Fruit fly (Drosophila melanogaster): ENCODE measurements around the gene CG9215.

The CG9215 gene

DNA sequence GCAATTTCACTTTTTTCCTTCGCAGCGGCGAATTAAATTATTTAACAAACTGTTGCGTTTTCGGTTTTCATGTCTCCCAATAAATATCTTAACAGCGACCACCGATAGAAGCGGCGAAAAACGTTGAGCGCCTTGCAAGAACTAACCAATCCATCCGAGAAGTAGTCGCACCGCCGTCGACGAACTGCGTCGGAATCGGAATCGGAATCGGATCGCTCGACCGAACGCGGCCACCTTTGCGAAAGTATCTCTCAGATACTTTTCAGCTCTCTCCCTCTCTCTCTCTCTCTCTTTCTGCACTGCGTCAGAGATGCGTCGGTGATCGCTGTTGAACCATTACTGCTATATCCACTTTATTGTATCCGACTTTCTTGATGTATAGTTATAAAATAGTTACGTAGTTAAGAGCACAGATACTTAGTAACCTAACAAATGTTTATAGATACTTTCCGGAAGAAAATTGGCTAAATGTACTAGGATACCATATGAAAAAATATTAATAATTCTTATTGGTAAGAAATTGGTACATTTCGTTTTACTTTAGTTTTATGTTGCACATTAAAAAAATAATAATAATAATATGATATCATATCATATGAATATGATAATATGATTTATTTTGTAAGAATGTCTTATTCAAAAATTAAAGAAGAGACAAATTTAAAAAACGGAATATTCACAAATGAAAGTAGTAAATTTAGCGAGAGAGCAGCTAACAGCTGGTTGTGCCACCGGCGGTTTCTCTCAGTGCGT is 11.0 kb upstream of the CG9215 start, which contains the start of gene Chsy (continued):
- TF ChIP-seq HLH4C (GFP tag; IDR thresholded peaks at IDR 0.05; ENCODE audit: partially characterized antibody), result no peak
- no peak for TF ChIP-seq gsb (GFP tag; IDR thresholded peaks at IDR 0.05)
- TF ChIP-seq CG2116 (GFP tag; optimal IDR thresholded peaks at IDR 0.05), result no peak
- TF ChIP-seq CG31224 (GFP tag; IDR thresholded peaks at IDR 0.05), result no peak
- TF ChIP-seq CG9727 (GFP tag; optimal IDR thresholded peaks at IDR 0.05), result no peak
- TF ChIP-seq ab (GFP tag; optimal IDR thresholded peaks at IDR 0.05), result no peak
- peak; percentile 93 for TF ChIP-seq zf30C (GFP tag; optimal IDR thresholded peaks at IDR 0.05)
- no peak for TF ChIP-seq CG15011 (GFP tag; optimal IDR thresholded peaks at IDR 0.05)
- no peak for TF ChIP-seq CG7271 (tag; optimal IDR thresholded peaks at IDR 0.05)
- TF ChIP-seq Xbp1 (GFP tag; optimal IDR thresholded peaks at IDR 0.05), result no peak
- TF ChIP-seq gcm2 (GFP tag; optimal IDR thresholded peaks at IDR 0.05), result no peak
- no peak for TF ChIP-seq pan (optimal IDR thresholded peaks at IDR 0.05)
- peak in 1 of 2 experiments; percentile 15 for TF ChIP-seq pan (GFP tag; optimal IDR thresholded peaks at IDR 0.05 in 1 of 2, IDR thresholded peaks at IDR 0.05 in 1 of 2)
- TF ChIP-seq Taf1 (GFP tag; IDR thresholded peaks at IDR 0.05), result no peak
- peak; percentile 78 for TF ChIP-seq Med (GFP tag)
- no peak for TF ChIP-seq Six4 (GFP tag; optimal IDR thresholded peaks at IDR 0.05)
- TF ChIP-seq dati (GFP tag; IDR thresholded peaks at IDR 0.05), result no peak
- no peak for TF ChIP-seq CG3065 (GFP tag; optimal IDR thresholded peaks at IDR 0.05)
- TF ChIP-seq CG33213 (GFP tag; optimal IDR thresholded peaks at IDR 0.05), result no peak
- no peak for TF ChIP-seq ro (GFP tag; IDR thresholded peaks at IDR 0.05)
- no peak for TF ChIP-seq toy (GFP tag; IDR thresholded peaks at IDR 0.05)
- TF ChIP-seq bowl (GFP tag; IDR thresholded peaks at IDR 0.05), result no peak
- no peak for TF ChIP-seq maf-S (GFP tag; optimal IDR thresholded peaks at IDR 0.05)
- TF ChIP-seq Camta (GFP tag; optimal IDR thresholded peaks at IDR 0.05), result no peak
- no peak for TF ChIP-seq Nf-YA (GFP tag; IDR thresholded peaks at IDR 0.05)
- TF ChIP-seq CG34422 (GFP tag; IDR thresholded peaks at IDR 0.05), result peak; percentile 26; the same call in 1 of the 3 replicates
- peak; percentile 14 for TF ChIP-seq CG8924 (tag; optimal IDR thresholded peaks at IDR 0.05)
- no peak; the same call in 1 of the 2 replicates for TF ChIP-seq seq (GFP tag; IDR thresholded peaks at IDR 0.05)
- no peak for TF ChIP-seq Dad (GFP tag; optimal IDR thresholded peaks at IDR 0.05)
- peak; percentile 53; the same call in 2 of the 3 replicates for TF ChIP-seq CG17361 (GFP tag; IDR thresholded peaks at IDR 0.05)
- TF ChIP-seq CG7745 (tag; optimal IDR thresholded peaks at IDR 0.05), result no peak
- no peak for TF ChIP-seq en (GFP tag; optimal IDR thresholded peaks at IDR 0.05)
- TF ChIP-seq CG11456 (GFP tag; IDR thresholded peaks at IDR 0.05), result no peak
- no peak for TF ChIP-seq stwl (tag; optimal IDR thresholded peaks at IDR 0.05)
- TF ChIP-seq Nf-YC (tag; optimal IDR thresholded peaks at IDR 0.05), result peak; percentile 26
- no peak for TF ChIP-seq bigmax (GFP tag; optimal IDR thresholded peaks at IDR 0.05)
- TF ChIP-seq Meics (GFP tag; optimal IDR thresholded peaks at IDR 0.05), result no peak
- TF ChIP-seq org-1 (GFP tag; optimal IDR thresholded peaks at IDR 0.05), result no peak
- TF ChIP-seq CG7928 (GFP tag; optimal IDR thresholded peaks at IDR 0.05), result no peak
- TF ChIP-seq CG4328 (GFP tag; optimal IDR thresholded peaks at IDR 0.05), result no peak
- TF ChIP-seq vfl (GFP tag; optimal IDR thresholded peaks at IDR 0.05), result no peak
- TF ChIP-seq Asciz (GFP tag; optimal IDR thresholded peaks at IDR 0.05), result no peak
- no peak for TF ChIP-seq gce (GFP tag; IDR thresholded peaks at IDR 0.05)
- no peak for TF ChIP-seq psq (GFP tag; optimal IDR thresholded peaks at IDR 0.05)
- no peak for TF ChIP-seq kah (GFP tag; optimal IDR thresholded peaks at IDR 0.05)
- no peak for TF ChIP-seq CG12299 (tag; optimal IDR thresholded peaks at IDR 0.05)
- TF ChIP-seq hbn (GFP tag; IDR thresholded peaks at IDR 0.05; ENCODE audit: partially characterized antibody), result no peak
- TF ChIP-seq pfk (GFP tag; optimal IDR thresholded peaks at IDR 0.05), result no peak
- TF ChIP-seq ken (GFP tag; IDR thresholded peaks at IDR 0.05), result no peak
- no peak for TF ChIP-seq CG6175 (GFP tag; IDR thresholded peaks at IDR 0.05)
- TF ChIP-seq cas (GFP tag; IDR thresholded peaks at IDR 0.05), result no peak

Measured in whole organism, embryonic.